Fruit fly (Drosophila melanogaster): ENCODE measurements around the gene Pop1.

- no peak for TF ChIP-seq br (GFP tag; optimal IDR thresholded peaks at IDR 0.05)
- TF ChIP-seq GATAd (GFP tag; optimal IDR thresholded peaks at IDR 0.05): no peak
- no peak for TF ChIP-seq usp (GFP tag; optimal IDR thresholded peaks at IDR 0.05)
- peak; percentile 6 for TF ChIP-seq pan (optimal IDR thresholded peaks at IDR 0.05)
- no peak for TF ChIP-seq N (GFP tag; optimal IDR thresholded peaks at IDR 0.05)
- TF ChIP-seq h (GFP tag; optimal IDR thresholded peaks at IDR 0.05): no peak
- no peak for TF ChIP-seq Hr78 (GFP tag; optimal IDR thresholded peaks at IDR 0.05)
- no peak for TF ChIP-seq Dfd (GFP tag; optimal IDR thresholded peaks at IDR 0.05)
- TF ChIP-seq Myc (optimal IDR thresholded peaks at IDR 0.05): no peak
- TF ChIP-seq lola (GFP tag; optimal IDR thresholded peaks at IDR 0.05): no peak
- no peak for TF ChIP-seq ey (GFP tag; optimal IDR thresholded peaks at IDR 0.05)
- TF ChIP-seq CrebA (GFP tag; optimal IDR thresholded peaks at IDR 0.05; ENCODE audit: borderline replicate concordance): no peak
- TF ChIP-seq Mio (GFP tag; optimal IDR thresholded peaks at IDR 0.05): no peak
- no peak for TF ChIP-seq OdsH (GFP tag; optimal IDR thresholded peaks at IDR 0.05)
Measured at dm6 chrX:5606324-5606723, 16.1 kb upstream of the Pop1 start.
